Fruit fly (Drosophila melanogaster) ovary, adult (tissue): Measurements from ENCODE around the gene Pisd.

Experiments
- CG17801 ChIP-seq: fragments of 200-800 bp; optimal IDR thresholded peaks from 2 replicates; lab custom pipeline; 2019; ENCODE audit warnings: missing biosample characterization, mild to moderate bottlenecking, missing genetic modification characterization, moderate library complexity; ENCODE audit not compliant: partially characterized antibody

Pisd gene

DNA sequence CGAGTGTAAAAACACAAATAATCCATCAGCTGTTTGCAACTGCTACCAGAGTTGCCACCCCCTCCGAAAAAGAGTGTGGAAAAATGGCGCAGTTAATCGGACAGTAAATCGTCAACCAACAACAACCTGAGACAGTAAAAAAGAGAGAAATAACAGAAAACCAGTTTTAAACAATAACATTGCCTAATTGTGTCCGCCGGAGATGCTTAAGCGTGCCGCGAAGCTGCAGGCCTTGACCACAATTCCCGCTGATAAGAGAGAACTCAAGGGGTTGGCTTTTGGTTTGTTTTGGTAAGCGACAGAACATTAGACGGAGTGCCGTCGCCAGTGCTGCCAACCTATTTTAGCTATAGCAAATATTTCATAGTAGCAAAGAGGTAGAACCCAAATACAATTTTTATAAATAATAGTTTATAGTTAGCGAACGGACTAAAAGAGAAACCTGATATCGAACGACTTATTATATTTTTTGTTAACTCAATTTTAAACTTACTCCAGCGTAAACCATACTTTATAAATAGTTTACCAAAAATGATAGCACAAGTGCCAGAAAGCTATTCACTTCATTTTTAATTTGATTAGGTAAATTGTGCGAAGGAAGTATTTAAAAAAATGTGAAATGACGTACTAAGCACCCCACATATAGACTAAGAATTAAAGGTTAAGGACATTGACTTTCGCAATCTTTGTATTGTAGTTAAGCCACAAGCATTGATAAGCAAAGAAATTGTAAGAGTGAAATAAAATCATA lies at the start of gene Pisd, which contains the start of gene Atg6:
Gene Pisd, plus strand, starts transcription at position 94 of the 751 bp plus-strand sequence.
Gene Atg6, minus strand, starts transcription at position 93 of the 751 bp plus-strand sequence.
- TF ChIP-seq CG17801 (GFP tag; lab: Kevin White, UChicago), result peak; percentile 63

DNA sequence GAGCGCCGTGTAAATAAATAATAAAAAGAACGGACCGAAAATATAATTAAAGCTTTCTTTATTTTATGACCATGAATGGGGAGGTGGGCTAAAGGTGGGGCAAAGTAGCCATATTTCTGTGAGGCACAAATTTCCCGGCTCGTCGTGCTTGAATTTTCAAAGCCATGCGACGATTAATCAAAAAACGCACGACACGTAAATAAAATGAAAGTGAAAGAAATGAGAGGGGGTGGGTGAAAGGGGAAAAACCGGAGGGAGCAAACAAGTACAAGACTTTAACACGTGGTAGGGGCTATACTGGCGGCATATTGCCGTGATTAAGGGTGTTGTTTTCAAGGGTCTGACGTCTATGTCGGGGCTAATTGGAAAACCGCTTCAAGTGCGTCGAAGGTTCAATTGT lies 49.4 kb upstream of the Pisd start:
- no peak for TF ChIP-seq CG17801 (GFP tag; lab: Kevin White, UChicago)

DNA sequence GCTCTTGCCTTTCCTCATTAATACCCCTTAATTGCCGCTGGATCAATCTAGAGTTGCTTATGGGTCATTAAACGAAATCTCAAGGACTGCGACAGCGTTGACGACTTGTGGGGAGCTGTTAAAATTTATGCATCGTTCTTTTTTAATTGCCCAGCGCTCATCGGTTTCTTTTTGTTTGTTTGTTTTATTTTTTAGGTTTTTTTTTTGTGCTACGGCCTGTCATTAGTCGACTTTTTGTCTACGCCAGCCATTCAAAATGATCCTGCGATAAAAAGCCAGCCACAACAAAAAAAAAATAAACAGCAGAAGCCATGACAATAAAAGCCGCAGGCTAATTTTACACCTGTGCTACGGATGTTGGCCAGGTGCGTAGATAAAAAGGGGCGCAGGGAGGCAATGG lies 46.6 kb upstream of the Pisd start:
- no peak for TF ChIP-seq CG17801 (GFP tag; lab: Kevin White, UChicago)

DNA sequence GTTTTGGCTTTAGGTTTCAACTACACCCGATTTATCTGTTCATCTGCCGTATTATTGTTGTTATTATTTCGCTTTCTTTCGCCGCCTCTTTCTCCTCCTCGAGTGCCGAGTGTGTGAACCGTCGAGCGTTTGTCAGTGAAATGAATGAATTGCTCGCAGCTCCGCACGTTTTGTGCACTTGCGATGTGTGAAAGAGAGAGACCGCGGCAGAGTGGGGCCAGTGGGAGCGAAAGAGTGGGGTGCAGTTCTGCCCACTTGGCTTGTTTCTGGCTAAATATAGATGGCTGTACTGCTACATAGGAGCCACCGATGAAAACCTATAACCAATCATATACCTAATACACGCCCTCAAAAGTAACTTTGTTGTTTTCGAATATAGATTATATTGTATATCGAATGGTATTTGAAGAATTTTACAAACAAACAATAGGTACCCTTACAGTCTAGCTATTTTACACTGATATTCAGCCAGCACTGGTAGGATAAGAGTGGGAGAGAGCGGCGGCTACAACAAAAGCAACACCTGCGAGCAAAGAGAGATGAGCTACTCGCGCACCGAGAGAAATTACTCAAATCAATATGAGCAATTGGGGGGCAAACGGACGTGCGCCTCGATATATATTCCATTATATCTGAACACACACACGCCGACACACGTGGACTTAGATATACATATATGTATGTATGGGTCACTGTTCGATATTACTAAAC lies 44.0 kb upstream of the Pisd start:
- peak; percentile 14 for TF ChIP-seq CG17801 (GFP tag; lab: Kevin White, UChicago)

DNA sequence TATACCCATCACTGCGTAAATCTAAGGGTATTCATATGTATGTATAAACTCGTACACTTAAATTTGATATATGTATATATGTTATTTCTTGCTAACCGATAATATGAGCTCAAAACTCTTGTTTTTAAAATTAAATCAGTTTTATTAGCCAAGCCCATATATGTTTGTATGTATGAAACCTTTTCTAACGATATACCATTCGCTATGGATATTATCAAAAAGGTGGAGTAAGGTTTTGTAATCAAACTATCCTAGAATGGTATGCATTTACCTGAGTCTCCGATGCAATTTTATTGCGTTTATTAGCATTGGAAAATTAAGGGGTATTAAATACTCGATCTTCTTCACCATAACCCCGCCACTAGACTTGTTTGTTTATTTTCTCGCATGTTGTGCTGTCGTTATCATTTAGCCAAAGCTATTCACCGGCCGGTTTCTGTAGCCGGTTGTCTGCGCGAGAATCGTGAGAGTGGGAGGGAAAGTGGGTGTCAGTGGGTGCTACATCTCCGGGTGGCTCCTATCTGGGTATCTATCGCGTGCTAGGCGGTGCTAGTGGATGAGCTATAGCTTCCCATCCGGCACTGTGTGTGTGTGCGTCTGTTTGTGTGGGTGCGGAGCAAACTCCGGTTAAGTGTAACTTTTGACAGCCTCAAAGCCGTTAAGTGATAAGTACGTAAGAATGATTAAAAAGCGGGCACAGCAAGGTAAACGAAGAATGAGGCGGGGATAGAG lies 42.6 kb upstream of the Pisd start:
- no peak for TF ChIP-seq CG17801 (GFP tag; lab: Kevin White, UChicago)

DNA sequence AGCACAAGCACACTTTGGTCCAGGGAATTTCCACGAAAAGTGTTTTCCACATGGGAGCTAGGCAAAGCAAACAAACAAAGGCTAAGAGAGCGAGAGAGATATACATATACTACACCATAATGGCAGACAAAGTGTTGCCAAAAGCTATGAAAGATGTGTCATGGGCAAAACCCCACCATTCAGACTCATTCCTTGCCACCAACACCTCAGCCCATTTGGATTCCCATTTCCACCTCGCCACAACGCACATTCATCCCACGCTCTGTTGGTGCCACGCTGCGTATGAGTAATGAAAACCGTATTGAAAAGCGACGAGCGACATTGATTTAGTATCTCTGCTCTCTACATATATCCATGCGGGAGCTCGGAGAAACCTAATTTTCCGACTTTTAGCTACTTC lies 41.7 kb upstream of the Pisd start:
- TF ChIP-seq CG17801 (GFP tag; lab: Kevin White, UChicago), result no peak

DNA sequence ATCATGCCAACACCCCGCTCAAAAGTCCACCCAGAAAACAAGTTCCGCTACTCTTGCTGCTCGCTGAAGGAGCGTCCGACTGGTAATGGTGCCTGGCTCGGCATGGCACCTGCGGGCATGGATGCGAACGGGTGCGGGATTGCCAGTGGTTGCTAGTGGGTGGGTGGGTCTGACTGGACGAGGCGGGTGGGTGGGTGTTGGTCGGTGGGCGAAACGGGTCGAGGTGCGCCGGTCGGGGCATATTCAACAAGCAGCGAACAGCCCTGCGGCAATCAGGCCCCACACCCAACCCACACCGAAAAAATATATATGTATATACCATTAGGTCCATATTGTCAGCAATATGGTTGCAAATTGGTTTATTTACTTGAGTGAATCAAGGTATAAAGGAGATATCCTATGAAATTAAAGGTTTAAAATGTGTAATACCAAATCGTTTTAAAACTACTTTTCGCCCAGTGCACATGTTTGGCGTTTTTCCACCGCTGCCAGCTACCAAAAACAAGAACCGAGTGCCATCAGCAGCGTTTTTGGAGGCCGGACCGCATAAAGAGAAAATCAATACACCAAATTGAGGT lies 39.9 kb upstream of the Pisd start:
- TF ChIP-seq CG17801 (GFP tag; lab: Kevin White, UChicago), result no peak

DNA sequence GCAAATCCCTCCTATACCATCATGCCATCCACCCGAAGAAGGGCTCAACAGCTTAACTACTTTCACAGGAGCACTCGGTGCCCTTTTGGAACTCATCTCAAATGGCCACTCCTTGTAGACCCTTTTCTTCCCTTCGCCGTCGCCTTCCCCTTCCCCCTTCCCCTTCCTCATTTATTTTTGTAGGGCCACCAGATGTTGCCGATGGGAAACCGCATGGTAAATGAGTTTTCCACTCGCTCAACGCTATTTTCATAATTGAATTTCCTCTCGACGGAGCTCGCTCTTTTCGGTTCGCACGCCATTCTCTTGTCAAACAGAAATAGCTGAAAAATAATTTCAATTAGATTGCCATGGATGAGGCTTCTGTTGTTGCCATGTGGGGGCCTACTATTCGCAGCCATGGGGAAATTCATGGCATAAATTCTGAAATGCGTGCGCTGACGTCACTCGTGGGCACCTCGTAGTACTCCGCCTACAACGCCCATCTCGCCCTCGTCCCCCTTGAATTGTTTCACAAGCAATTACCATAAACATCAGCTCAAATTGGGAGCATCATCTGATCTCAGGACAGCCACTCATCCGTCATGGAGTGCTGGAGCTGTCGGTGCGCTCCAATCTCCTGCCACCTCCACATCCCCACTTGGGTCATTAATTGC lies 38.4 kb upstream of the Pisd start:
- TF ChIP-seq CG17801 (GFP tag; lab: Kevin White, UChicago), result no peak

DNA sequence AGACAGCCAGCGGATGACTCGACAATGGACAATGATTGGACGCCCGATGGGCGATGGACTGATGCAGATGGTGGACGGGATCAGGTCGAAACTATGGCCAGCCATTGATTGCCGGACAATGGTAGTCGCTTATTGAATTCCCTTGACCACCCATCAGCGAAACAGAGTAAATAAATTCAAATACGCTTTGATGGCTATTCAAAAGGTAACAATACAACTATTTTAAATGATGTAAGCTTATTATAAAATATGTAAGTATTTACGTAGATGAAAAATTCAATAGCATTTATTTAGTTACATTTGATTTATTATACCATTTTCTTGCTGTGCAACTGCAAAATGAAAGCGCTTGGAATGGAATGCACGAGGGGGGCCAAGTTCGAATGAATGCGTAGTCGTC lies 36.0 kb upstream of the Pisd start:
- TF ChIP-seq CG17801 (GFP tag; lab: Kevin White, UChicago), result no peak

DNA sequence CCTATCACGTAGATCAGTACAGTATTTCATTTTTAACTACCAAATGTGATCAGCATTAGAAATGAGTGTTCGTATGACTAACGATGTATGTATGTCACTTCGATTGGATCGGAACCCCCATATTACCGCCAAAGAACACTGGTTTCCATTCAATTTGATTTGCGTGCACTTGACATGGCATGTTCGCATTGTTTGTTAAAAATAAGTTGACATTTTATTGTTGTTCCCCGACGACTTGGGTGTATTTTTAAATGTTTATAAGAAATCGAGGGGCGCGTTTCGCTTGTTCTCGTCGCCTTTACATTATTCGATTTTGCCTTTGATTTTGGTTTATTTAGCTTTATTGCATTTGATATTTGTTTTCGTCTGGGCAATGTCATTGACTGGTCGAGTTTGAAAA lies 35.1 kb upstream of the Pisd start:
- no peak for TF ChIP-seq CG17801 (GFP tag; lab: Kevin White, UChicago)

DNA sequence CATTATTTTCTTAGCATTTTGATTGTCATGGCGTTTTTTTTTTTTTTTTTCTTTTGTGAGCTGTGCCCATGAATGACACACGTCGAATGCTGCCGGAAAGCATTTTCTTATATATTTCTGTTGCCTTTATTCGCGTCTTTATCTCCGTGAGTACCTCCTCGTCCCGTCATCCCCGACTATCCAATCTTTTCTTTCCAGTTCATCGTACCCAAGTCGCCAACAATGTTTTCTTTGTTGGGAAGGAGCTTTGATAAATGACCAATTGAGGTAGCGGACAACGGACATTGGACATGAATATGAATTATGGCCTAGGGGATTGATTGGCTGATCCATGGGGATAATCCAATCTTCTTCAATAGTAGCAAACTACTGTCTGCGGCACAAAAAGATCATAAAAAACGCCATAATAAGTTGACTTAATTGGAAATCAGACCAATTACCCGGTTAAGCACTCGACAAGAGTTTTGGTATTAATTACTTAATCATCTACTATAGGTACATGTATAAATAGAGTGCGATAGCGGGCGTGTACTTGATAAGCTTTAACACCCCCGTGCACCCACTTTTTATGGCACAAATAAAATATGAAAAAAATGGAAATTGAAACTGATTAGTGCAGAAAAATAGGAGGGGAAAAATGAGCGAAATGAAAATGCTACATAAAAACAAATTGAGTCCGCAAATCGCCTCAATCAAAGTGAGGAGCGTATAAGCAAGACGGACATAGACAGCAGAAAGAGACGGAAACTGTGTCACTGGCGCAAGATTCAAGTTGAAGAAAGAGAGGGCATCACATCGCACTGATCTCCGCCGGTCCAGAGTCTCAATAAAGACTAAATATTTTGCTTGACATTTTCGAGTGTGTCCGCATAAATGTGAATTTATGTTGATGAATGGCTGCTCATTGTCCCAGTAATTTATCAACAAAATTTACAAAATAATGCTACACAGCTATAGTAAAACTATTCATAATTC lies 34.4 kb upstream of the Pisd start:
- TF ChIP-seq CG17801 (GFP tag; lab: Kevin White, UChicago), result no peak

DNA sequence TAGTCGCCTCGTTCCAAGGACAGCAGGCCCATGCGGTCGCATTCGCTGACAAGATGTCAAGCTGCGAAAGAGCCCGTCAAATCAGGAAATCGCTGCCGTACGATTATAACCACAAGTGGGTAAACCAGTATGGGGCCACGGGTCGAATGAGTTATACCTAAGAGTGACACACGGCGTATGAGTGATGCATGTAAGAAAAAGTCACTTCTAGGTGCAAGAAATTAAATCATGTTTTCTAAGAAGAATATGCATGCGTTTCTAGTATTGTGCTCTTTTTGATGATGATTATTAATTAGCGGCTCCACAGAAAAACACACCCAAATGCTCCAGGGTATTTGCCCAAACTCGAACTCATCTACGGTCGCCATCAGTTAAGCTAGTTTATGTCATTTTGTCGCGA lies 32.9 kb upstream of the Pisd start:
- no peak for TF ChIP-seq CG17801 (GFP tag; lab: Kevin White, UChicago)

DNA sequence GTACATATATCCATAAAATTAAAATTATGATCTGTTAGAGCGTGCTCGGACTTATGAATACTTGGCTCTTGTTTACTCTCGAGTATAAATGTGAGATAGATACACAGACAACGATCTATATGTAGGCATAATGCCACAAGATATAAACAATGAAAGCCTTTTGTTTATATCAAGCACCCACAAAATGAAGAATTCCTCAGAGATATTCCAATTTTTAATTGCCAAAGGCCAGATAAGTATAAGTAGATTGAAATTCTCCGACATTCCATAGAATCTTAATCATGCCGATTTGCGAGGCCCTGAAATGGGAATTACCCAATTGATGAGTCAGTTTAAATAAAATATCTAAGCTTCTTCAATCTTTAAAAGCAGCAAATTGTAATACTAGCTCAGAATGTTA lies 28.7 kb upstream of the Pisd start:
- TF ChIP-seq CG17801 (GFP tag; lab: Kevin White, UChicago), result no peak
